Fruit fly (Drosophila melanogaster) whole organism, embryonic: ENCODE measurements around the gene TotX.
A peak's percentile ranks its signal among the peaks of the same experiment; 100 is the strongest.

Experiments used
- Abd-B ChIP-seq: fragments of 200-800 bp; sonication (Bioruptor generic); optimal IDR thresholded peaks from 2 replicates; lab custom pipeline; 2018; ENCODE audit warnings: missing biosample characterization, mild to moderate bottlenecking, missing genetic modification characterization, moderate library complexity
- Antp ChIP-seq: fragments of 200-800 bp; sonication (Bioruptor generic); optimal IDR thresholded peaks from 3 replicates; lab custom pipeline; 2016; ENCODE audit warnings: missing biosample characterization, missing genetic modification characterization
- Bgb ChIP-seq: fragments of 200-800 bp; sonication (Bioruptor generic); IDR thresholded peaks from 2 replicates; pipeline ENCODE4 v1.3.6; 2022; ENCODE audit warnings: missing biosample characterization, missing genetic modification characterization; ENCODE audit not compliant: partially characterized antibody
- CG10431 ChIP-seq: fragments of 200-800 bp; sonication (Bioruptor generic); optimal IDR thresholded peaks from 3 replicates; lab custom pipeline; 2018; ENCODE audit warnings: missing biosample characterization, mild to moderate bottlenecking, missing genetic modification characterization
- CG12104 ChIP-seq: fragments of 200-800 bp; sonication (Bioruptor generic); optimal IDR thresholded peaks from 3 replicates; lab custom pipeline; 2016; ENCODE audit warnings: missing biosample characterization, missing genetic modification characterization
- CG12219 ChIP-seq: fragments of 200-800 bp; sonication (Bioruptor generic); optimal IDR thresholded peaks from 3 replicates; lab custom pipeline; 2018; ENCODE audit warnings: missing biosample characterization, mild to moderate bottlenecking, missing genetic modification characterization
- CG12391 ChIP-seq: fragments of 200-800 bp; sonication (Bioruptor generic); optimal IDR thresholded peaks from 3 replicates; lab custom pipeline; 2018; ENCODE audit warnings: missing biosample characterization, mild to moderate bottlenecking, missing genetic modification characterization, moderate library complexity
- CG13123 ChIP-seq: fragments of 200-800 bp; sonication (Bioruptor generic); optimal IDR thresholded peaks from 2 replicates; lab custom pipeline; 2016; ENCODE audit warnings: missing biosample characterization, missing genetic modification characterization
- CG13775 ChIP-seq: fragments of 200-800 bp; sonication (Bioruptor generic); optimal IDR thresholded peaks from 3 replicates; lab custom pipeline; 2017; ENCODE audit warnings: missing biosample characterization, mild to moderate bottlenecking, missing genetic modification characterization
- CG15479 ChIP-seq: fragments of 200-800 bp; sonication (Bioruptor generic); optimal IDR thresholded peaks from 3 replicates; lab custom pipeline; 2019; ENCODE audit warnings: missing biosample characterization, mild to moderate bottlenecking, missing genetic modification characterization, moderate library complexity
- CG1603 ChIP-seq: fragments of 200-800 bp; sonication (Bioruptor generic); optimal IDR thresholded peaks from 2 replicates; lab custom pipeline; 2019; ENCODE audit warnings: missing biosample characterization, mild to moderate bottlenecking, missing genetic modification characterization, moderate library complexity
- CG16815 ChIP-seq: fragments of 200-800 bp; sonication (Bioruptor generic); optimal IDR thresholded peaks from 3 replicates; lab custom pipeline; 2017; ENCODE audit warnings: missing biosample characterization, mild to moderate bottlenecking, missing genetic modification characterization
- CG33557 ChIP-seq: fragments of 200-800 bp; sonication (Bioruptor generic); optimal IDR thresholded peaks from 2 replicates; lab custom pipeline; 2019; ENCODE audit warnings: missing biosample characterization, mild to moderate bottlenecking, missing genetic modification characterization, moderate library complexity
- CG4424 ChIP-seq: fragments of 200-800 bp; sonication (Bioruptor generic); optimal IDR thresholded peaks from 3 replicates; lab custom pipeline; 2016; ENCODE audit warnings: missing biosample characterization, missing genetic modification characterization
- CG6791 ChIP-seq: fragments of 200-800 bp; sonication (Bioruptor generic); IDR thresholded peaks from 3 replicates; pipeline ENCODE4 v1.3.6; 2022; ENCODE audit warnings: missing biosample characterization, missing genetic modification characterization; ENCODE audit not compliant: partially characterized antibody
- CG7963 ChIP-seq: fragments of 200-800 bp; sonication (Bioruptor generic); IDR thresholded peaks from 3 replicates; pipeline ENCODE4 v1.3.6; 2022; ENCODE audit warnings: missing biosample characterization, missing genetic modification characterization; ENCODE audit not compliant: partially characterized antibody
- CG8388 ChIP-seq: fragments of 200-800 bp; sonication (Bioruptor generic); optimal IDR thresholded peaks from 2 replicates; lab custom pipeline; 2019; ENCODE audit warnings: missing biosample characterization, mild to moderate bottlenecking, missing genetic modification characterization, moderate library complexity
- CG8944 ChIP-seq: fragments of 200-800 bp; sonication (Bioruptor generic); optimal IDR thresholded peaks from 3 replicates; lab custom pipeline; 2016; ENCODE audit warnings: missing biosample characterization, missing genetic modification characterization
- CG9797 ChIP-seq: fragments of 200-800 bp; sonication (Bioruptor generic); optimal IDR thresholded peaks from 3 replicates; lab custom pipeline; 2018; ENCODE audit warnings: missing biosample characterization, mild to moderate bottlenecking, missing genetic modification characterization
- CoRest ChIP-seq: fragments of 200-800 bp; sonication (Bioruptor generic); optimal IDR thresholded peaks from 3 replicates; lab custom pipeline; 2018; ENCODE audit warnings: missing biosample characterization, mild to moderate bottlenecking, missing genetic modification characterization, moderate library complexity
- D19A ChIP-seq: fragments of 200-800 bp; optimal IDR thresholded peaks from 3 replicates; lab custom pipeline; 2019; ENCODE audit warnings: missing biosample characterization, mild to moderate bottlenecking, missing genetic modification characterization, moderate library complexity
- Deaf1 ChIP-seq: fragments of 200-800 bp; optimal IDR thresholded peaks from 3 replicates; lab custom pipeline; 2019; ENCODE audit warnings: missing biosample characterization, mild to moderate bottlenecking, missing genetic modification characterization, moderate library complexity
- Doc3 ChIP-seq: fragments of 200-800 bp; sonication (Bioruptor generic); IDR thresholded peaks from 3 replicates; pipeline ENCODE4 v1.3.6; 2022; ENCODE audit warnings: missing biosample characterization, missing genetic modification characterization; ENCODE audit not compliant: partially characterized antibody
- Elba2 ChIP-seq: fragments of 200-800 bp; sonication (Bioruptor generic); optimal IDR thresholded peaks from 3 replicates; lab custom pipeline; 2016; ENCODE audit warnings: missing biosample characterization, missing genetic modification characterization
- Gug ChIP-seq: fragments of 200-800 bp; sonication (Bioruptor generic); IDR thresholded peaks from 4 replicates; pipeline ENCODE4 v1.3.6; 2022; ENCODE audit warnings: missing biosample characterization, missing genetic modification characterization
- MBD-R2 ChIP-seq: fragments of 200-800 bp; sonication (Bioruptor generic); IDR thresholded peaks from 2 replicates; pipeline ENCODE4 v1.3.6; 2022; ENCODE audit warnings: missing biosample characterization, missing genetic modification characterization
- NFAT ChIP-seq: fragments of 200-800 bp; sonication (Bioruptor generic); IDR thresholded peaks from 2 replicates; pipeline ENCODE4 v1.3.6; 2022; ENCODE audit warnings: missing biosample characterization, missing genetic modification characterization
- Nf-YB ChIP-seq: fragments of 200-800 bp; sonication (Bioruptor generic); optimal IDR thresholded peaks from 3 replicates; lab custom pipeline; 2019; ENCODE audit warnings: missing biosample characterization, mild to moderate bottlenecking, missing genetic modification characterization, moderate library complexity
- Oaz ChIP-seq: fragments of 200-800 bp; sonication (Bioruptor generic); IDR thresholded peaks from 2 replicates; pipeline ENCODE4 v1.3.6; 2022; ENCODE audit warnings: missing biosample characterization, missing genetic modification characterization
- Opbp ChIP-seq: fragments of 200-800 bp; sonication (Bioruptor generic); IDR thresholded peaks from 3 replicates; pipeline ENCODE4 v1.3.6; 2022; ENCODE audit warnings: missing biosample characterization, missing genetic modification characterization; ENCODE audit not compliant: partially characterized antibody
- Spps ChIP-seq: fragments of 200-800 bp; sonication (Bioruptor generic); optimal IDR thresholded peaks from 2 replicates; lab custom pipeline; 2018; ENCODE audit warnings: missing biosample characterization, mild to moderate bottlenecking, missing genetic modification characterization
- Tbp ChIP-seq: fragments of >200 bp; optimal IDR thresholded peaks from 2 replicates; lab custom pipeline; 2018; ENCODE audit warnings: missing biosample characterization, missing genetic modification characterization
- abd-A ChIP-seq: fragments of 200-800 bp; sonication (Bioruptor generic); optimal IDR thresholded peaks from 3 replicates; lab custom pipeline; 2019; ENCODE audit warnings: missing biosample characterization, mild to moderate bottlenecking, missing genetic modification characterization, moderate library complexity
- al ChIP-seq: fragments of 200-800 bp; sonication (Bioruptor generic); IDR thresholded peaks from 2 replicates; pipeline ENCODE4 v1.3.6; 2022; ENCODE audit warnings: missing biosample characterization, missing genetic modification characterization
- amos ChIP-seq: fragments of 200-800 bp; sonication (Bioruptor generic); IDR thresholded peaks from 2 replicates; pipeline ENCODE4 v1.3.6; 2022; ENCODE audit warnings: missing biosample characterization, missing genetic modification characterization; ENCODE audit not compliant: partially characterized antibody
- ash1 ChIP-seq: fragments of 200-800 bp; sonication (Bioruptor generic); optimal IDR thresholded peaks from 2 replicates; lab custom pipeline; 2018; ENCODE audit warnings: missing biosample characterization, mild to moderate bottlenecking, missing genetic modification characterization
- dimm ChIP-seq: fragments of 200-800 bp; sonication (Bioruptor generic); IDR thresholded peaks from 2 replicates; pipeline ENCODE4 v1.3.6; 2022; ENCODE audit warnings: missing biosample characterization, missing genetic modification characterization
- dm ChIP-seq: fragments of 200-800 bp; sonication (Bioruptor generic); optimal IDR thresholded peaks from 3 replicates; lab custom pipeline; 2016; ENCODE audit warnings: missing biosample characterization, missing genetic modification characterization
- fd64A ChIP-seq: fragments of 200-800 bp; sonication (Bioruptor generic); optimal IDR thresholded peaks from 3 replicates; lab custom pipeline; 2018; ENCODE audit warnings: missing biosample characterization, mild to moderate bottlenecking, missing genetic modification characterization
- fu2 ChIP-seq: fragments of 200-800 bp; sonication (Bioruptor generic); optimal IDR thresholded peaks from 2 replicates; lab custom pipeline; 2016; ENCODE audit warnings: missing biosample characterization, missing genetic modification characterization
- gem ChIP-seq: fragments of 200-800 bp; sonication (Bioruptor generic); optimal IDR thresholded peaks from 2 replicates; lab custom pipeline; 2019; ENCODE audit warnings: missing biosample characterization, mild to moderate bottlenecking, missing genetic modification characterization, moderate library complexity
- insv ChIP-seq, 2 experiments: fragments of 200-800 bp; sonication (Bioruptor generic); optimal IDR thresholded peaks; 3 replicates each; lab custom pipeline; 2016 to 2018; ENCODE audit warnings: missing biosample characterization in 2 of 2, missing genetic modification characterization in 2 of 2
- lbe ChIP-seq: fragments of 200-800 bp; sonication (Bioruptor generic); optimal IDR thresholded peaks from 2 replicates; lab custom pipeline; 2016; ENCODE audit warnings: missing biosample characterization, mild to moderate bottlenecking, missing genetic modification characterization
- lilli ChIP-seq: fragments of 200-800 bp; sonication (Bioruptor generic); optimal IDR thresholded peaks from 3 replicates; lab custom pipeline; 2016; ENCODE audit warnings: missing biosample characterization, missing genetic modification characterization
- nmo ChIP-seq: fragments of 200-800 bp; sonication (Bioruptor generic); optimal IDR thresholded peaks from 2 replicates; lab custom pipeline; 2018; ENCODE audit warnings: missing biosample characterization, mild to moderate bottlenecking, missing genetic modification characterization, moderate library complexity
- otp ChIP-seq: fragments of 200-800 bp; sonication (Bioruptor generic); IDR thresholded peaks from 3 replicates; pipeline ENCODE4, ENCODE4 v1.3.6; 2022; ENCODE audit warnings: missing biosample characterization, missing genetic modification characterization
- tll ChIP-seq, 2 experiments: fragments of 200-800 bp in 1 of 2; fragments of >200 bp in 1 of 2; sonication (Bioruptor generic) in 1 of 2; optimal IDR thresholded peaks; 2 replicates each; lab custom pipeline; 2017 to 2019; ENCODE audit warnings: missing biosample characterization in 2 of 2, missing genetic modification characterization in 2 of 2, mild to moderate bottlenecking in 1 of 2, moderate library complexity in 1 of 2

TotX gene

DNA sequence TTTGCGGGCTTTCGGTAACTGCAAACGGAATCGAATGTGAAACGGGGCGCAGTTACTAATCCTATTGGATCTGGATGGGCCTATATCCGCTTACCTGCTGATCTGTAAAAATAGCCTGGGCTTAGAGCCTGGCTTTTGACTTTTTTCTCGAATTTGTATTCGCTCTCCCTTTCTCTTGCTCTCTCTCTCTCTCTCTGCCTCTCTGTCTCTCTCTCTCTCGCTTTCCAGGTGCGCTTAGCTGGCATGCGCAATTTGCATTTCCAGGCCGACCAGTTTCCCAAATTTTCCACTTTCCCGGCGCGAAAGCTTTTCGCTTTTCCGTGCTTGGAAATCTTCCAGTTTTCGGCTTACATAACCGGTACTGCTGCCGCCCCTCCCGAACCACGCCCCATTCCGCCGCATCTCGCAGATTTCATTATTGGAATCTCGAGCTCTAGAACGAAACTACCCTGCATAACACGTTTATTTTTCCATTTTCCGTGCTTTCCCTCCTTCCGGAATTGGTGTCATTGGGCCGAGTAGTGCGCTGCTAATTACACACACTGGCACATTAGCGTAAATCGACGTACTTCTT is 43.9 kb upstream of the TotX start (continued):
- TF ChIP-seq Elba2 (peak; percentile 81), dimm (GFP tag; lab: Robert Waterston, UW) (no peak), CG16815 (GFP tag; lab: Kevin White, UChicago) (no peak), CG8944 (no peak), CG12219 (GFP tag; lab: Kevin White, UChicago) (peak; percentile 8), ash1 (GFP tag; lab: Kevin White, UChicago) (no peak), CG15479 (GFP tag; lab: Kevin White, UChicago) (peak; percentile 15), Abd-B (GFP tag; lab: Kevin White, UChicago) (no peak), lbe (GFP tag; lab: Kevin White, UChicago) (no peak), fu2 (no peak), CG12104 (GFP tag; lab: Kevin White, UChicago) (no peak), Tbp (GFP tag; lab: Kevin White, UChicago) (no peak)
- TF ChIP-seq, all 482 proteins: peak for 21

DNA sequence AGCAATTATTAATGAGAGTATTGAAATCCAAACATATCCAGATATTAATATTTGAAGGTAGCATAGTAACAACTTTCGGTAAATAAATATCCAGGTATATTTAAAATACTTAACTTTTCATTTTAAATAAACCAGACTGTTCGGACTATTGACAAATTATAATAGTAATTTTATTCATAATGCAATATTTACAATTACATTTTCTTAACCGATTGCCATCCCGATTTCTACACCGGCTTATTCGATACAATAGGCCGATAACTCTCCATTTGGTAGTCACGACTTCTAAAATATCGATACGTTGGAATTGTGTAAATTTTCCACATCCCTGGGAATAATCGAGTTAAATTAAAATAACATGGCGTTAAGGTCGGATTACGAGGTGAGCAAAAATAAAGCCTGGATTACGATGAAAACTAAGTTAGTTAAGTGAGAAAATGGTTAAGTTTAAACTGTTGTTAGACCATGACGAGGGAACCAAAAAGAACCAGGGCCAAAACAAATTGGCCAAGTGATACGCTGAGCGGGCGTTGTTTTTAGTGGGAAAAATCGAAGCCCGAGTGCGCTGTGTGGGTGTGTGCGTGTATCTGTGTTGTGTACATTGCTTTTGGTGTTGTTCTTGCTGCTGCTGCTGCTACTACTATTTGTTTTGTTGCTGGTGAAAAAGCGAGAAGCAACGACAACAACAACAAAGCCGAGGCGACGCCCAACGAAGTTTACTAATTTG is 43.3 kb upstream of the TotX start, which contains the start of gene Atpalpha:
Gene Atpalpha (plus strand): TSS at position 267 of the 727 bp plus-strand sequence.
- peak; percentile 18 for TF ChIP-seq CG13775 (GFP tag; lab: Kevin White, UChicago)
- TF ChIP-seq Antp (GFP tag; lab: Kevin White, UChicago): peak; percentile 2
- TF ChIP-seq CG7963 (GFP tag; lab: Robert Waterston, UW): peak; percentile 97
- TF ChIP-seq MBD-R2 (GFP tag; lab: Robert Waterston, UW): peak; percentile 43
- no peak for TF ChIP-seq Spps (tag; lab: Kevin White, UChicago)
- no peak for TF ChIP-seq al
- peak in 1 of 2 experiments; percentile 42 for TF ChIP-seq insv (GFP tag; optimal IDR thresholded peaks at IDR 0.05; lab: Kevin White, UChicago)
- no peak for TF ChIP-seq CG13123 (GFP tag; lab: Kevin White, UChicago)
- TF ChIP-seq CG4424 (GFP tag; lab: Kevin White, UChicago): peak; percentile 7
- TF ChIP-seq Deaf1: peak; percentile 23
- TF ChIP-seq Nf-YB: peak; percentile 8
- peak; percentile 94 for TF ChIP-seq Doc3 (GFP tag; lab: Robert Waterston, UW)
- peak; percentile 22 for TF ChIP-seq lilli (GFP tag; lab: Kevin White, UChicago)
- TF ChIP-seq CG10431: peak; percentile 47
- peak; percentile 98 for TF ChIP-seq Opbp (GFP tag; lab: Robert Waterston, UW)
- peak; percentile 20 for TF ChIP-seq CG9797
- no peak for TF ChIP-seq CG8388 (GFP tag; lab: Kevin White, UChicago)
- TF ChIP-seq CG1603 (tag; lab: Kevin White, UChicago): peak; percentile 67
- TF ChIP-seq abd-A: peak; percentile 78
- peak; percentile 10 for TF ChIP-seq CoRest (tag; lab: Kevin White, UChicago)
- peak; percentile 40 for TF ChIP-seq D19A (tag; lab: Kevin White, UChicago)
- peak; percentile 60 for TF ChIP-seq CG12391
- TF ChIP-seq Oaz: no peak
- peak; percentile 34 for TF ChIP-seq fd64A
- TF ChIP-seq nmo (GFP tag; lab: Kevin White, UChicago): peak; percentile 27
- peak; percentile 23 for TF ChIP-seq dm
- TF ChIP-seq tll (GFP tag; optimal IDR thresholded peaks at IDR 0.05; lab: Kevin White, UChicago): no peak
- peak; percentile 5 for TF ChIP-seq CG33557 (GFP tag; lab: Kevin White, UChicago)
- TF ChIP-seq otp (GFP tag; lab: Robert Waterston, UW): no peak
- TF ChIP-seq gem (tag; lab: Kevin White, UChicago): peak; percentile 19
- TF ChIP-seq Gug (GFP tag; lab: Robert Waterston, UW): peak; percentile 1; the same call in 1 of the 4 replicates
- TF ChIP-seq amos (GFP tag; lab: Robert Waterston, UW): peak; percentile 96
- TF ChIP-seq Bgb (GFP tag; lab: Robert Waterston, UW): peak; percentile 97
- TF ChIP-seq NFAT (GFP tag; lab: Robert Waterston, UW): peak; percentile 40; the same call in 1 of the 2 replicates
- peak; percentile 98 for TF ChIP-seq CG6791 (GFP tag; lab: Robert Waterston, UW)
